Worm (Caenorhabditis elegans): ENCODE results near the gene coh-3.

Gene coh-3

DNA sequence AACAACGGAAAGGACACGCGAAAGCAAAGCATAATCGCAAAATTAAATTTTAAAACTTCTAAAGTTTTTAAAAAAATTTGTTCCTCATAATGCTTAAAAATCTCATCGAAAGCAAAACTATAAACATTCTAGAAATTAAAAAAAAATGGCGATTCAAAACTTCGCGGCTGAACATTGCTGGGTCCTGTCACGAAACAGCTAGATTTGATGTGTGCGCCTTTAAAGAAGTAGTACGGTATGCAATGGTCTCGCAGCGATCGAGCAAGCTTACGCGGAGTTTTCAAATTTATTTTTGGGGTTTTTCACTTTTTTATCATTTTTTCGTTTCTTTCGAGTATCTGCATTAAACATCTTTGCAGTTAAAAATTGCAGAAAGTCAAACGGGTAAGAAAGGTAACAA is at the start of gene coh-3:
coh-3 (plus strand) TSS at position 353 of the 400 bp plus-strand sequence.
- peak; percentile 65; the same call in 1 of the 2 replicates for TF ChIP-seq aptf-2 (GFP tag; conservative IDR thresholded peaks at IDR 0.05)
- no peak for TF ChIP-seq mes-4 (tag; optimal IDR thresholded peaks at IDR 0.05)
- no peak for TF ChIP-seq let-526 (GFP tag; IDR thresholded peaks at IDR 0.05)
- no peak for TF ChIP-seq zim-3 (tag; optimal IDR thresholded peaks at IDR 0.05)
- no peak for TF ChIP-seq Y56A3A.18 (GFP tag; IDR thresholded peaks at IDR 0.05)
- TF ChIP-seq madf-3 (GFP tag; IDR thresholded peaks at IDR 0.05) = peak; percentile 90
- TF ChIP-seq bed-2 (GFP tag; IDR thresholded peaks at IDR 0.05) = no peak
- TF ChIP-seq ceh-100 (GFP tag; IDR thresholded peaks at IDR 0.05) = peak; percentile 57; the same call in 1 of the 2 replicates
- TF ChIP-seq ZK185.1 (tag; optimal IDR thresholded peaks at IDR 0.05; ENCODE audit: poor library complexity, severe bottlenecking) = no peak
- TF ChIP-seq Y67H2A.10 (GFP tag; conservative IDR thresholded peaks at IDR 0.05) = 0 out of 2 replicates have a peak, but pooled peaks have one; percentile 25
- no peak for TF ChIP-seq ztf-6 (GFP tag; IDR thresholded peaks at IDR 0.05)
- TF ChIP-seq ztf-18 (tag; optimal IDR thresholded peaks at IDR 0.05) = no peak
- no peak for TF ChIP-seq hrde-1 (tag; optimal IDR thresholded peaks at IDR 0.05; ENCODE audit: borderline replicate concordance)
- TF ChIP-seq athp-1 (tag; optimal IDR thresholded peaks at IDR 0.05) = peak; percentile 25
- peak; percentile 87 for TF ChIP-seq snpc-1.1 (tag; optimal IDR thresholded peaks at IDR 0.05; ENCODE audit: insufficient read depth)
- peak; percentile 53 for TF ChIP-seq him-1 (tag; optimal IDR thresholded peaks at IDR 0.05)
- peak; percentile 49; the same call in 1 of the 2 replicates for TF ChIP-seq hmg-1.2 (GFP tag; IDR thresholded peaks at IDR 0.05)
- TF ChIP-seq nfya-2 (GFP tag; IDR thresholded peaks at IDR 0.05) = no peak
- no peak for TF ChIP-seq madf-10 (tag; optimal IDR thresholded peaks at IDR 0.05)
- peak; percentile 92 for TF ChIP-seq snpc-1.3 (tag; optimal IDR thresholded peaks at IDR 0.05; ENCODE audit: insufficient read depth)
- peak; percentile 88 for TF ChIP-seq ekl-4 (GFP tag; IDR thresholded peaks at IDR 0.05)
- TF ChIP-seq nfyb-1 (GFP tag; IDR thresholded peaks at IDR 0.05) = no peak
- no peak for TF ChIP-seq ceh-40 (GFP tag; IDR thresholded peaks at IDR 0.05)
- TF ChIP-seq let-607 (tag; optimal IDR thresholded peaks at IDR 0.05) = no peak
- no peak for TF ChIP-seq hlh-12 (tag; optimal IDR thresholded peaks at IDR 0.05)
- no peak for TF ChIP-seq tbx-9 (tag; optimal IDR thresholded peaks at IDR 0.05; ENCODE audit: borderline replicate concordance)
- TF ChIP-seq nhr-179 (tag; optimal IDR thresholded peaks at IDR 0.05) = no peak
- TF ChIP-seq cebp-2 (GFP tag; IDR thresholded peaks at IDR 0.05) = no peak
- peak; percentile 53; the same call in 1 of the 2 replicates for TF ChIP-seq B0336.3 (GFP tag; IDR thresholded peaks at IDR 0.05)
- TF ChIP-seq nhr-90 (tag; optimal IDR thresholded peaks at IDR 0.05) = no peak
- TF ChIP-seq nhr-120 (GFP tag; IDR thresholded peaks at IDR 0.05) = no peak
- peak; percentile 96 for TF ChIP-seq efl-1 (GFP tag; optimal IDR thresholded peaks at IDR 0.05)
- no peak for TF ChIP-seq B0035.1 (tag; optimal IDR thresholded peaks at IDR 0.05)
- TF ChIP-seq die-1 (tag; optimal IDR thresholded peaks at IDR 0.05) = no peak
- TF ChIP-seq attf-3 (GFP tag; conservative IDR thresholded peaks at IDR 0.05) = no peak
- no peak for TF ChIP-seq egl-18 (GFP tag; IDR thresholded peaks at IDR 0.05)
- TF ChIP-seq egrh-3 (GFP tag; IDR thresholded peaks at IDR 0.05) = no peak
- peak; percentile 70 for TF ChIP-seq attf-6 (GFP tag; IDR thresholded peaks at IDR 0.05)
- peak; percentile 63 for TF ChIP-seq mcd-1 (GFP tag; IDR thresholded peaks at IDR 0.05)
- TF ChIP-seq lin-40 (tag; optimal IDR thresholded peaks at IDR 0.05) = no peak
- no peak for TF ChIP-seq F39B2.1 (GFP tag; IDR thresholded peaks at IDR 0.05)
- peak; percentile 90 for TF ChIP-seq dpl-1 (GFP tag; optimal IDR thresholded peaks at IDR 0.05)
- TF ChIP-seq fkh-3 (tag; optimal IDR thresholded peaks at IDR 0.05) = no peak
- TF ChIP-seq Y53G8AR.9 (GFP tag; conservative IDR thresholded peaks at IDR 0.05) = peak; percentile 81
- TF ChIP-seq ztf-25 (GFP tag; IDR thresholded peaks at IDR 0.05) = no peak
- no peak for TF ChIP-seq aptf-3 (GFP tag; IDR thresholded peaks at IDR 0.05)
- TF ChIP-seq tbp1 (GFP tag; optimal IDR thresholded peaks at IDR 0.05) = peak; percentile 69
- TF ChIP-seq hsf-1 (GFP tag; IDR thresholded peaks at IDR 0.05) = peak; percentile 93
- TF ChIP-seq lin-54 (GFP tag; optimal IDR thresholded peaks at IDR 0.05) = peak; percentile 90
